Worm (Caenorhabditis elegans): ENCODE data around the gene Y105C5A.13.
"Not testable (repeated sequence)": the region's sequence is repeated elsewhere in the genome, so short reads cannot be mapped to it uniquely, and the experiment has no call there.

Y105C5A.13 gene

ce11 chrIV:15617667-15618066 is 23.4 kb upstream of the Y105C5A.13 start:
- TF ChIP-seq pros-1 (tag; optimal IDR thresholded peaks at IDR 0.05) (no peak), ceh-34 (tag; optimal IDR thresholded peaks at IDR 0.05) (no peak), C08G9.2 (tag; optimal IDR thresholded peaks at IDR 0.05) (no peak), npax-4 (tag; optimal IDR thresholded peaks at IDR 0.05) (no peak), elt-2 (tag; optimal IDR thresholded peaks at IDR 0.05) (no peak), hlh-15 (tag; optimal IDR thresholded peaks at IDR 0.05) (no peak), sdc-2 (tag; optimal IDR thresholded peaks at IDR 0.05) (no peak), hlh-30 (tag; optimal IDR thresholded peaks at IDR 0.05; ENCODE audit: insufficient read depth) (no peak), pax-1 (tag; optimal IDR thresholded peaks at IDR 0.05) (no peak), pha-4 (tag; optimal IDR thresholded peaks at IDR 0.05) (no peak), F13H6.1 (tag; optimal IDR thresholded peaks at IDR 0.05) (no peak), ceh-14 (tag; optimal IDR thresholded peaks at IDR 0.05) (no peak), pha-2 (tag; optimal IDR thresholded peaks at IDR 0.05) (no peak)

- no peak for TF ChIP-seq zip-5 (tag; optimal IDR thresholded peaks at IDR 0.05)
- TF ChIP-seq ceh-45 (GFP tag; IDR thresholded peaks at IDR 0.05) = no peak
- TF ChIP-seq madf-2 (tag; optimal IDR thresholded peaks at IDR 0.05) = no peak
- no peak for TF ChIP-seq tbx-2 (tag; optimal IDR thresholded peaks at IDR 0.05)
- TF ChIP-seq hlh-30 (tag; optimal IDR thresholded peaks at IDR 0.05; ENCODE audit: insufficient read depth) = no peak
- no peak for TF ChIP-seq ceh-18 (tag; optimal IDR thresholded peaks at IDR 0.05)
- TF ChIP-seq elt-2 (tag; optimal IDR thresholded peaks at IDR 0.05) = no peak
- no peak for TF ChIP-seq hlh-13 (GFP tag; optimal IDR thresholded peaks at IDR 0.05)
- TF ChIP-seq fax-1 (tag; optimal IDR thresholded peaks at IDR 0.05) = no peak
- no peak for TF ChIP-seq C08G9.2 (tag; optimal IDR thresholded peaks at IDR 0.05)
- no peak for TF ChIP-seq ceh-2 (tag; optimal IDR thresholded peaks at IDR 0.05)
- TF ChIP-seq ceh-34 (tag; optimal IDR thresholded peaks at IDR 0.05) = no peak
- no peak for TF ChIP-seq sox-4 (tag; optimal IDR thresholded peaks at IDR 0.05)
- TF ChIP-seq ztf-16 (tag; optimal IDR thresholded peaks at IDR 0.05) = no peak
- TF ChIP-seq pat-9 (tag; optimal IDR thresholded peaks at IDR 0.05) = no peak
Measured at ce11 chrIV:15631217-15631616, 9.8 kb upstream of the Y105C5A.13 start, which contains the start of gene Y105C5A.9. Y105C5A.9 (plus strand) TSS chrIV:15631517.

- TF ChIP-seq nfya-1 (tag; optimal IDR thresholded peaks at IDR 0.05) = peak; percentile 9
Measured at ce11 chrIV:15634240-15634789, 6.7 kb upstream of the Y105C5A.13 start, which contains the start of gene Y105C5A.1274. Y105C5A.1274 (plus strand) TSS chrIV:15634739.

ce11 chrIV:15635462-15635861 is 5.6 kb upstream of the Y105C5A.13 start, which contains the start of gene Y105C5A.10:
Y105C5A.10 (plus strand) TSS chrIV:15635762.
- not testable (repeated sequence) for TF ChIP-seq sox-4, ceh-24, ref-2 (tag; optimal IDR thresholded peaks at IDR 0.05)

- TF ChIP-seq hlh-8 (tag; optimal IDR thresholded peaks at IDR 0.05) (no peak), rnt-1 (tag; optimal IDR thresholded peaks at IDR 0.05) (no peak), ceh-45 (GFP tag; IDR thresholded peaks at IDR 0.05) (no peak), ahr-1 (tag; optimal IDR thresholded peaks at IDR 0.05) (no peak), pros-1 (tag; optimal IDR thresholded peaks at IDR 0.05) (no peak), ceh-2 (tag; optimal IDR thresholded peaks at IDR 0.05) (no peak), unc-42 (tag; optimal IDR thresholded peaks at IDR 0.05) (no peak), nhr-232 (tag; optimal IDR thresholded peaks at IDR 0.05) (no peak), eyg-1 (tag; optimal IDR thresholded peaks at IDR 0.05) (no peak), K09A11.1 (tag; optimal IDR thresholded peaks at IDR 0.05; ENCODE audit: insufficient read depth) (no peak), tbx-7 (tag; optimal IDR thresholded peaks at IDR 0.05) (no peak), pha-2 (tag; optimal IDR thresholded peaks at IDR 0.05) (no peak), ceh-34 (tag; optimal IDR thresholded peaks at IDR 0.05) (no peak), ceh-9 (tag; optimal IDR thresholded peaks at IDR 0.05) (no peak), ceh-30 (tag; optimal IDR thresholded peaks at IDR 0.05) (no peak), T23F11.4 (GFP tag; optimal IDR thresholded peaks at IDR 0.05) (no peak), nhr-11 (tag; optimal IDR thresholded peaks at IDR 0.05) (no peak), dve-1 (tag; optimal IDR thresholded peaks at IDR 0.05) (no peak)
Measured at ce11 chrIV:15639223-15639622, 1.8 kb upstream of the Y105C5A.13 start.

Data from whole organism, late embryonic.